Worm (Caenorhabditis elegans): ENCODE results near the gene B0035.13.

- no peak for TF ChIP-seq pax-3 (tag; optimal IDR thresholded peaks at IDR 0.05)
- TF ChIP-seq nhr-90 (tag; optimal IDR thresholded peaks at IDR 0.05; ENCODE audit: poor library complexity): no peak
- TF ChIP-seq blmp-1 (tag; optimal IDR thresholded peaks at IDR 0.05): no peak
- no peak for TF ChIP-seq irx-1 (tag; optimal IDR thresholded peaks at IDR 0.05)
- no peak for TF ChIP-seq nhr-28 (tag; optimal IDR thresholded peaks at IDR 0.05)
- TF ChIP-seq snpc-4 (tag; optimal IDR thresholded peaks at IDR 0.05): no peak
- TF ChIP-seq tbx-2 (tag; optimal IDR thresholded peaks at IDR 0.05): no peak
These were observed 46.2 kb upstream of the B0035.13 start for ce11 chrIV:11352768-11353167.
